Worm (Caenorhabditis elegans) whole organism, L3 larva: ENCODE data around the gene F35H10.10.

Experiments used
- R02D3.7 ChIP-seq: fragments of 150-350 bp; optimal IDR thresholded peaks from 2 replicates; lab custom pipeline; 2014; ENCODE audit warnings: missing biosample characterization, missing genetic modification characterization
- ZK546.5 ChIP-seq: sonication (generic microtip); optimal IDR thresholded peaks from 2 replicates; lab custom pipeline; 2017; ENCODE audit warnings: missing biosample characterization, missing genetic modification characterization
- aly-2 ChIP-seq: fragments of 150-350 bp; optimal IDR thresholded peaks from 2 replicates; lab custom pipeline; 2014; ENCODE audit warnings: missing biosample characterization, missing genetic modification characterization
- ama-1 ChIP-seq: fragments of 150-350 bp; optimal IDR thresholded peaks from 2 replicates; lab custom pipeline; 2018
- ceh-16 ChIP-seq: sonication (generic microtip); optimal IDR thresholded peaks from 2 replicates; lab custom pipeline; 2017; ENCODE audit warnings: missing biosample characterization, missing genetic modification characterization
- ceh-28 ChIP-seq: fragments of 150-350 bp; optimal IDR thresholded peaks from 2 replicates; lab custom pipeline; 2014; ENCODE audit warnings: missing biosample characterization, missing genetic modification reagents, missing genetic modification characterization
- ceh-82 ChIP-seq: fragments of 150-350 bp; optimal IDR thresholded peaks from 2 replicates; lab custom pipeline; 2014; ENCODE audit warnings: missing biosample characterization, missing genetic modification characterization
- daf-12 ChIP-seq: fragments of 150-350 bp; optimal IDR thresholded peaks from 2 replicates; lab custom pipeline; 2014; ENCODE audit warnings: missing biosample characterization, missing genetic modification reagents, missing genetic modification characterization
- egl-27 ChIP-seq: sonication (generic microtip); optimal IDR thresholded peaks from 4 replicates; lab custom pipeline; 2017; ENCODE audit warnings: missing biosample characterization, missing genetic modification reagents, missing genetic modification characterization
- egl-5 ChIP-seq: fragments of 150-350 bp; optimal IDR thresholded peaks from 2 replicates; lab custom pipeline; 2017; ENCODE audit warnings: missing biosample characterization, missing genetic modification reagents, missing genetic modification characterization, inconsistent platforms
- elt-1 ChIP-seq: fragments of 150-350 bp; optimal IDR thresholded peaks from 2 replicates; lab custom pipeline; 2014; ENCODE audit warnings: missing biosample characterization, missing genetic modification characterization
- elt-2 ChIP-seq: sonication (generic microtip); optimal IDR thresholded peaks from 2 replicates; lab custom pipeline; 2016; ENCODE audit warnings: missing genetic modification reagents, mild to moderate bottlenecking, missing genetic modification characterization, missing compliant biosample characterization
- eor-1 ChIP-seq, 2 experiments: fragments of 150-350 bp; optimal IDR thresholded peaks; 2 replicates each; lab custom pipeline; 2014 to 2018; ENCODE audit warnings: missing biosample characterization in 2 of 2, missing genetic modification characterization in 2 of 2
- fkh-2 ChIP-seq: fragments of 150-350 bp; optimal IDR thresholded peaks from 2 replicates; lab custom pipeline; 2014; ENCODE audit warnings: missing biosample characterization, missing genetic modification reagents, missing genetic modification characterization
- fos-1 ChIP-seq: fragments of 150-350 bp; optimal IDR thresholded peaks from 2 replicates; lab custom pipeline; 2014; ENCODE audit warnings: missing biosample characterization, missing genetic modification characterization
- jun-1 ChIP-seq: fragments of 150-350 bp; optimal IDR thresholded peaks from 2 replicates; lab custom pipeline; 2014; ENCODE audit warnings: missing biosample characterization, missing genetic modification reagents, missing genetic modification characterization
- lin-15B ChIP-seq: fragments of 150-350 bp; optimal IDR thresholded peaks from 2 replicates; lab custom pipeline; 2014; ENCODE audit warnings: missing biosample characterization, missing genetic modification characterization
- lin-39 ChIP-seq: fragments of 150-350 bp; optimal IDR thresholded peaks from 2 replicates; lab custom pipeline; 2018; ENCODE audit warnings: missing biosample characterization, missing genetic modification reagents, missing genetic modification characterization
- lsy-12 ChIP-seq: sonication (generic microtip); optimal IDR thresholded peaks from 2 replicates; lab custom pipeline; 2016; ENCODE audit warnings: mild to moderate bottlenecking, missing genetic modification characterization, missing compliant biosample characterization
- nfya-1 ChIP-seq: sonication (generic microtip); optimal IDR thresholded peaks from 2 replicates; lab custom pipeline; 2017; ENCODE audit warnings: missing genetic modification characterization, mild to moderate bottlenecking, missing compliant biosample characterization, antibody characterized with exemption, moderate library complexity; ENCODE audit not compliant: insufficient read depth
- nhr-11 ChIP-seq: fragments of 150-350 bp; optimal IDR thresholded peaks from 2 replicates; lab custom pipeline; 2014; ENCODE audit warnings: missing biosample characterization, missing genetic modification characterization
- nhr-12 ChIP-seq: fragments of 150-350 bp; optimal IDR thresholded peaks from 2 replicates; lab custom pipeline; 2014; ENCODE audit warnings: missing biosample characterization, missing genetic modification characterization
- nhr-23 ChIP-seq: fragments of 150-350 bp; optimal IDR thresholded peaks from 2 replicates; lab custom pipeline; 2014; ENCODE audit warnings: missing biosample characterization, missing genetic modification reagents, missing genetic modification characterization
- nhr-25 ChIP-seq: sonication (generic microtip); optimal IDR thresholded peaks from 2 replicates; lab custom pipeline; 2017; ENCODE audit warnings: missing biosample characterization, missing genetic modification characterization
- nhr-28 ChIP-seq: fragments of 150-350 bp; optimal IDR thresholded peaks from 2 replicates; lab custom pipeline; 2014; ENCODE audit warnings: missing biosample characterization, missing genetic modification characterization
- nhr-43 ChIP-seq: sonication (generic microtip); optimal IDR thresholded peaks from 2 replicates; lab custom pipeline; 2016; ENCODE audit warnings: mild to moderate bottlenecking, missing genetic modification characterization, missing compliant biosample characterization; ENCODE audit not compliant: poor library complexity, severe bottlenecking
- nhr-76 ChIP-seq: fragments of 150-350 bp; sonication (generic microtip); optimal IDR thresholded peaks from 5 replicates; lab custom pipeline; 2014; ENCODE audit warnings: missing biosample characterization, missing genetic modification characterization
- nhr-77 ChIP-seq: fragments of 150-350 bp; optimal IDR thresholded peaks from 2 replicates; lab custom pipeline; 2014; ENCODE audit warnings: missing biosample characterization, missing genetic modification characterization
- pha-4 ChIP-seq: fragments of 150-350 bp; optimal IDR thresholded peaks from 2 replicates; lab custom pipeline; 2014; ENCODE audit warnings: missing biosample characterization, missing genetic modification reagents, missing genetic modification characterization
- pqm-1 ChIP-seq: fragments of 150-350 bp; optimal IDR thresholded peaks from 2 replicates; lab custom pipeline; 2017; ENCODE audit warnings: missing biosample characterization, missing genetic modification characterization, inconsistent platforms
- sea-2 ChIP-seq: fragments of 150-350 bp; sonication (generic microtip); optimal IDR thresholded peaks from 4 replicates; lab custom pipeline; 2014; ENCODE audit warnings: missing biosample characterization, missing genetic modification reagents, missing genetic modification characterization
- snpc-4 ChIP-seq: fragments of 150-350 bp; optimal IDR thresholded peaks from 2 replicates; lab custom pipeline; 2014; ENCODE audit warnings: missing biosample characterization, missing genetic modification characterization
- tbx-2 ChIP-seq: sonication (generic microtip); optimal IDR thresholded peaks from 2 replicates; lab custom pipeline; 2016; ENCODE audit warnings: mild to moderate bottlenecking, missing genetic modification characterization, missing compliant biosample characterization
- unc-39 ChIP-seq: sonication (generic microtip); optimal IDR thresholded peaks from 4 replicates; lab custom pipeline; 2017; ENCODE audit warnings: missing biosample characterization, missing genetic modification characterization
- unc-62 ChIP-seq: fragments of 150-350 bp; sonication (generic microtip); optimal IDR thresholded peaks from 4 replicates; lab custom pipeline; 2014; ENCODE audit warnings: missing biosample characterization, missing genetic modification reagents, missing genetic modification characterization
- ztf-11 ChIP-seq: fragments of 150-350 bp; optimal IDR thresholded peaks from 2 replicates; lab custom pipeline; 2014; ENCODE audit warnings: missing biosample characterization, missing genetic modification characterization
- ztf-4 ChIP-seq: fragments of 150-350 bp; optimal IDR thresholded peaks from 2 replicates; lab custom pipeline; 2014; ENCODE audit warnings: missing biosample characterization, missing genetic modification characterization

F35H10.10 gene

DNA sequence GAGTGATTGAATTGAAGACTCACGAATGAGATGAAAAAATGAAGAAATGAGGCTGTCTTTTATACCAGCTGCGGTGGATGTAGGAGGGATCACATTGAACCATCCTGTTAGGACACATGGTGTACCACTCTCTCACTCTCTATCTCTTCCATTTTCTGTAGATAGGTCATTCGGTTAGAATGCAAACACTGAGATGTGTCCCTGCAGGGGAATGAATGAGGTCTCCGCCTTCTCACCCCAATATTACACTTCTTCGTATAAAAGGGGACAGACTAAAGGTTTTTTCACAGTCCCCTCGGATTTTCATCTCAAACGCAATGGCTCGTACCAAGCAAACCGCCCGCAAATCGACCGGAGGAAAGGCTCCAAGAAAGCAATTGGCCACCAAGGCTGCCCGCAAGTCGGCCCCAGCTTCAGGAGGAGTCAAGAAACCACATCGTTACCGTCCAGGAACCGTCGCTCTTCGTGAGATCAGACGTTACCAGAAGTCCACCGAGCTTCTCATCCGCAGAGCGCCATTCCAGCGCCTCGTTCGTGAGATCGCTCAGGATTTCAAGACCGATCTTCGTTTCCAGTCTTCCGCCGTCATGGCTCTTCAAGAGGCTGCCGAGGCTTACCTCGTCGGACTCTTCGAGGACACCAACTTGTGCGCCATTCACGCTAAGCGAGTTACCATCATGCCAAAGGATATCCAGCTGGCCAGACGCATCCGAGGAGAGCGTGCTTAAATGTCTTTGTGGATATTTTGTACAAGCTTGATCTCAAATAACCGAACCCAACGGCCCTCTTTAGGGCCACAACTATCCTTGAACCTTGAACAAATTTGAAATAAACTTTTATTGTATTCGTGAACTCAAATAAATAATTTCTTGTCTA, 21.5 kb upstream of the F35H10.10 start, which contains the start of gene his-32:
his-32 (plus strand) TSS at position 318 of the 876 bp plus-strand sequence.
- TF ChIP-seq lin-15B (tag; lab: Kevin White, UChicago) (peak; percentile 15), nhr-23 (tag; lab: Kevin White, UChicago) (peak; percentile 88), fos-1 (tag; lab: Kevin White, UChicago) (no peak), ZK546.5 (tag; lab: Kevin White, UChicago) (no peak), nhr-25 (peak; percentile 94), nhr-43 (tag; lab: Kevin White, UChicago) (peak; percentile 26), egl-5 (tag; lab: Kevin White, UChicago) (no peak), pha-4 (peak; percentile 42), ztf-11 (tag; lab: Kevin White, UChicago) (no peak), unc-62 (GFP tag; lab: Kevin White, UChicago) (no peak), lin-39 (tag; lab: Kevin White, UChicago) (no peak), egl-27 (tag; lab: Kevin White, UChicago) (no peak), ceh-16 (no peak), elt-1 (tag; lab: Kevin White, UChicago) (peak; percentile 48), lsy-12 (tag; lab: Kevin White, UChicago) (peak; percentile 43)

DNA sequence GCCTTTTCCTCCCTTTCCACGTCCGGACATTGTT, 21.0 kb upstream of the F35H10.10 start, which contains the start of gene his-31:
his-31 (minus strand) TSS at position 30 of the 34 bp plus-strand sequence.
- no peak for TF ChIP-seq jun-1 (tag; lab: Kevin White, UChicago)
- no peak for TF ChIP-seq tbx-2 (tag; lab: Kevin White, UChicago)
- no peak for TF ChIP-seq egl-5 (tag; lab: Kevin White, UChicago)
- TF ChIP-seq ceh-28 (tag; lab: Kevin White, UChicago): no peak

DNA sequence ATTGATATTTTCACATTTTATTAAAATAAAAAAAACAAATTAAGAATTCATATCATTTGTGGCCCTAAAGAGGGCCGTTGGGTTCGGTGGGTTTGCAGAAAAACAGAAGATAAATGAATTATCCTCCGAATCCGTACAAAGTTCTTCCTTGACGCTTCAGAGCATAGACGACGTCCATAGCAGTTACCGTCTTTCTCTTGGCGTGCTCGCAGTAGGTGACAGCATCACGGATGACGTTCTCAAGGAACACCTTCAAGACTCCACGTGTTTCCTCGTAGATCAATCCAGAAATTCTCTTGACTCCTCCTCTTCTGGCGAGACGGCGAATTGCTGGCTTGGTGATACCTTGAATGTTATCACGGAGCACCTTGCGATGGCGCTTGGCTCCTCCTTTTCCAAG, 20.8 kb upstream of the F35H10.10 start:
- no peak for TF ChIP-seq ceh-82

DNA sequence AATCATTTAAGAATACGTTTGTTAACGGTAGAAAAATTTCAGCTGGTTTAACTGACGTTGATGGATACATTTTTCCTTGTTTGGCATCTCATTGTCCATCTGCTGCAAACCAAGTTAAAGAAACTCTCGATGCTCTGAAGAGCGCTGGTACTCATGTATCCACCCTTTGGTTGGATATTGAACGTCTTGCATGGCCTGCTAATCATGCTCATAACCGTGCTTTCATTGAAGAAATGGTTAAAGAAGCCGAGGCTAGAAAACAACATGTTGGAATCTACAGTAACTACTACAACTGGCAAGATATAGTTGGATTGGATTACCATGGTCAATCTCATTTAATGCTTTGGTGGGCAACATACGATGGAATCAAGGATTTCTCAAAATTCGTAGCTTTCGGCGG, 20.3 kb upstream of the F35H10.10 start:
- TF ChIP-seq fkh-2 (tag; lab: Kevin White, UChicago): no peak
- no peak for TF ChIP-seq egl-27 (tag; lab: Kevin White, UChicago)
- no peak for TF ChIP-seq ceh-28 (tag; lab: Kevin White, UChicago)
- TF ChIP-seq nhr-11: no peak
- TF ChIP-seq pqm-1: no peak
- TF ChIP-seq ama-1 (lab: Kevin White, UChicago): no peak
- TF ChIP-seq tbx-2 (tag; lab: Kevin White, UChicago): no peak
- no peak for TF ChIP-seq sea-2 (GFP tag; lab: Kevin White, UChicago)
- TF ChIP-seq lsy-12 (tag; lab: Kevin White, UChicago): no peak
- TF ChIP-seq ztf-4 (tag; lab: Kevin White, UChicago): no peak
- TF ChIP-seq ceh-16: no peak
- TF ChIP-seq nhr-77 (tag; lab: Kevin White, UChicago): no peak
- no peak for TF ChIP-seq nhr-76 (tag; lab: Kevin White, UChicago)
- TF ChIP-seq ztf-11 (tag; lab: Kevin White, UChicago): no peak
- no peak for TF ChIP-seq aly-2 (tag; lab: Kevin White, UChicago)
- no peak for TF ChIP-seq daf-12 (tag; lab: Kevin White, UChicago)
- no peak for TF ChIP-seq elt-2 (tag; lab: Kevin White, UChicago)
- no peak for TF ChIP-seq nfya-1 (tag; lab: Kevin White, UChicago)
- TF ChIP-seq, all 47 proteins: peak for 0

DNA sequence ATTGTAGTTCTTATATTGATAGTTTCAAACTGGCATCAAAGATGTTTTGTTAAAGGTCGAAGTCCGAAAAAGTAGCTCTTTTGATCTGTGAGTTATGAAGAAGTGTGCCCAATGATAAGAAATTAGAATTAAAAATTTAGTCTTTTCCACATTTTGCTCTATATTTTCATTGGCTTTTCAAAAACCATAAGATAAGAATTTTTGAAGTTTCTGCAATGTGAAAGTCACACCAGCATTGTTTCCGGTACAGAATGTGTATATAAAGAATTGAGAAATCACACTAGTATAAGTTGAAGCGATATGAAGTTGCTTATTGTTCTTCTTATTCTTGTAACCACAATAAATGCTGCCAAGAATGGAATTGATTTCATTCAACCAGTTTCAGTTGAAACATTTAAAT, 19.8 kb upstream of the F35H10.10 start, which contains the start of gene lys-10:
lys-10 (plus strand) TSS at position 301 of the 400 bp plus-strand sequence.
- TF ChIP-seq unc-39 (tag; lab: Kevin White, UChicago): no peak

- no peak for TF ChIP-seq ceh-82
- TF ChIP-seq nhr-25: no peak
- TF ChIP-seq fos-1 (tag; lab: Kevin White, UChicago): no peak
- TF ChIP-seq unc-39 (tag; lab: Kevin White, UChicago): no peak
- no peak for TF ChIP-seq nhr-28 (tag; lab: Kevin White, UChicago)
- TF ChIP-seq lin-39 (tag; lab: Kevin White, UChicago): no peak
- no peak for TF ChIP-seq pqm-1
- no peak for TF ChIP-seq eor-1 (tag; optimal IDR thresholded peaks at IDR 0.05; lab: Kevin White, UChicago)
- no peak for TF ChIP-seq aly-2 (tag; lab: Kevin White, UChicago)
- TF ChIP-seq snpc-4 (tag; lab: Kevin White, UChicago): no peak
- no peak for TF ChIP-seq lin-15B (tag; lab: Kevin White, UChicago)
- TF ChIP-seq sea-2 (GFP tag; lab: Kevin White, UChicago): no peak
- no peak for TF ChIP-seq egl-27 (tag; lab: Kevin White, UChicago)
- TF ChIP-seq R02D3.7 (tag; lab: Kevin White, UChicago): no peak
- no peak for TF ChIP-seq nhr-12
- no peak for TF ChIP-seq ZK546.5 (tag; lab: Kevin White, UChicago)
- TF ChIP-seq, all 47 proteins: peak for 0
These were observed 16.2 kb upstream of the F35H10.10 start, which contains the start of gene F35H10.2 for ce11 chrIV:8328913-8329312. Gene F35H10.2, plus strand, starts transcription at chrIV:8329213.
